Worm (Caenorhabditis elegans) whole organism, L2 larva: Measurements from ENCODE around the gene C06C3.4.

Experiments
- C34F6.9 ChIP-seq: fragments of 150-350 bp; optimal IDR thresholded peaks from 2 replicates; lab custom pipeline; 2014; ENCODE audit warnings: missing biosample characterization, missing genetic modification characterization
- F13H6.1 ChIP-seq: sonication (generic microtip); optimal IDR thresholded peaks from 2 replicates; lab custom pipeline; 2016; ENCODE audit warnings: missing genetic modification characterization, missing compliant biosample characterization
- Y55F3AM.14 ChIP-seq: fragments of 200-800 bp; sonication (Bioruptor generic); optimal IDR thresholded peaks from 2 replicates; lab custom pipeline; 2018; ENCODE audit warnings: mild to moderate bottlenecking, missing genetic modification characterization, missing compliant biosample characterization
- ama-1 ChIP-seq: fragments of 150-350 bp; optimal IDR thresholded peaks from 2 replicates; lab custom pipeline; 2018; ENCODE audit warnings: inconsistent platforms
- blmp-1 ChIP-seq: sonication (generic microtip); optimal IDR thresholded peaks from 2 replicates; lab custom pipeline; 2017; ENCODE audit warnings: missing genetic modification characterization, mild to moderate bottlenecking, missing compliant biosample characterization, antibody characterized with exemption, moderate library complexity; ENCODE audit not compliant: insufficient read depth
- ceh-16 ChIP-seq: fragments of 150-350 bp; optimal IDR thresholded peaks from 2 replicates; lab custom pipeline; 2014; ENCODE audit warnings: missing biosample characterization, missing genetic modification characterization
- ceh-82 ChIP-seq: fragments of 150-350 bp; optimal IDR thresholded peaks from 2 replicates; lab custom pipeline; 2014; ENCODE audit warnings: missing biosample characterization, missing genetic modification characterization
- crh-2 ChIP-seq: sonication (generic microtip); optimal IDR thresholded peaks from 2 replicates; lab custom pipeline; 2017; ENCODE audit warnings: missing biosample characterization, missing genetic modification characterization
- dmd-4 ChIP-seq: sonication (generic microtip); optimal IDR thresholded peaks from 2 replicates; lab custom pipeline; 2017; ENCODE audit warnings: missing biosample characterization, missing genetic modification characterization
- egl-27 ChIP-seq: sonication (generic microtip); optimal IDR thresholded peaks from 3 replicates; lab custom pipeline; 2017; ENCODE audit warnings: missing biosample characterization, missing genetic modification reagents, missing genetic modification characterization
- elt-1 ChIP-seq: fragments of 150-350 bp; optimal IDR thresholded peaks from 2 replicates; lab custom pipeline; 2014; ENCODE audit warnings: missing biosample characterization, missing genetic modification characterization
- elt-3 ChIP-seq: sonication (generic microtip); optimal IDR thresholded peaks from 2 replicates; lab custom pipeline; 2017; ENCODE audit warnings: missing biosample characterization, missing genetic modification characterization
- fos-1 ChIP-seq: fragments of 150-350 bp; optimal IDR thresholded peaks from 2 replicates; lab custom pipeline; 2014; ENCODE audit warnings: missing biosample characterization, missing genetic modification characterization
- lin-39 ChIP-seq: fragments of 150-350 bp; optimal IDR thresholded peaks from 2 replicates; lab custom pipeline; 2014; ENCODE audit warnings: missing biosample characterization, missing genetic modification reagents, missing genetic modification characterization
- mab-5 ChIP-seq: fragments of 150-350 bp; optimal IDR thresholded peaks from 2 replicates; lab custom pipeline; 2014; ENCODE audit warnings: missing biosample characterization, missing genetic modification characterization
- mbf-1 ChIP-seq: sonication (generic microtip); optimal IDR thresholded peaks from 2 replicates; lab custom pipeline; 2017; ENCODE audit warnings: missing biosample characterization, missing genetic modification characterization
- nhr-10 ChIP-seq: sonication (generic microtip); optimal IDR thresholded peaks from 2 replicates; lab custom pipeline; 2017; ENCODE audit warnings: missing biosample characterization, missing genetic modification characterization
- nhr-11 ChIP-seq: fragments of 150-350 bp; optimal IDR thresholded peaks from 2 replicates; lab custom pipeline; 2014; ENCODE audit warnings: missing biosample characterization, missing genetic modification characterization
- nhr-12 ChIP-seq: fragments of 150-350 bp; optimal IDR thresholded peaks from 2 replicates; lab custom pipeline; 2014; ENCODE audit warnings: missing biosample characterization, missing genetic modification characterization
- nhr-129 ChIP-seq: fragments of 150-350 bp; optimal IDR thresholded peaks from 2 replicates; lab custom pipeline; 2014; ENCODE audit warnings: missing biosample characterization, missing genetic modification characterization
- nhr-237 ChIP-seq: fragments of 150-350 bp; optimal IDR thresholded peaks from 2 replicates; lab custom pipeline; 2014; ENCODE audit warnings: missing biosample characterization, missing genetic modification characterization
- nhr-6 ChIP-seq: fragments of 150-350 bp; optimal IDR thresholded peaks from 2 replicates; lab custom pipeline; 2014; ENCODE audit warnings: missing biosample characterization, missing genetic modification characterization
- nhr-77 ChIP-seq: fragments of 150-350 bp; optimal IDR thresholded peaks from 2 replicates; lab custom pipeline; 2014; ENCODE audit warnings: missing biosample characterization, missing genetic modification characterization
- peb-1 ChIP-seq: fragments of 150-350 bp; optimal IDR thresholded peaks from 2 replicates; lab custom pipeline; 2014; ENCODE audit warnings: missing biosample characterization, missing genetic modification characterization
- skn-1 ChIP-seq: sonication (generic microtip); optimal IDR thresholded peaks from 2 replicates; lab custom pipeline; 2017; ENCODE audit warnings: missing biosample characterization, missing genetic modification characterization
- unc-39 ChIP-seq: fragments of 150-350 bp; optimal IDR thresholded peaks from 2 replicates; lab custom pipeline; 2014; ENCODE audit warnings: missing biosample characterization, missing genetic modification characterization
- unc-55 ChIP-seq: fragments of 150-350 bp; sonication (generic microtip); optimal IDR thresholded peaks from 3 replicates; lab custom pipeline; 2014; ENCODE audit warnings: missing biosample characterization, missing genetic modification reagents, missing genetic modification characterization
- unc-62 ChIP-seq: fragments of 150-350 bp; optimal IDR thresholded peaks from 2 replicates; lab custom pipeline; 2014; ENCODE audit warnings: missing biosample characterization, missing genetic modification reagents, missing genetic modification characterization
- zag-1 ChIP-seq: fragments of 150-350 bp; optimal IDR thresholded peaks from 2 replicates; lab custom pipeline; 2014; ENCODE audit warnings: missing biosample characterization, missing genetic modification characterization
- ztf-1 ChIP-seq: fragments of 200-800 bp; sonication (Bioruptor generic); conservative IDR thresholded peaks from 2 replicates; pipeline ENCODE4 v1.3.6; 2022; ENCODE audit warnings: missing genetic modification characterization, missing compliant biosample characterization

The C06C3.4 gene

DNA sequence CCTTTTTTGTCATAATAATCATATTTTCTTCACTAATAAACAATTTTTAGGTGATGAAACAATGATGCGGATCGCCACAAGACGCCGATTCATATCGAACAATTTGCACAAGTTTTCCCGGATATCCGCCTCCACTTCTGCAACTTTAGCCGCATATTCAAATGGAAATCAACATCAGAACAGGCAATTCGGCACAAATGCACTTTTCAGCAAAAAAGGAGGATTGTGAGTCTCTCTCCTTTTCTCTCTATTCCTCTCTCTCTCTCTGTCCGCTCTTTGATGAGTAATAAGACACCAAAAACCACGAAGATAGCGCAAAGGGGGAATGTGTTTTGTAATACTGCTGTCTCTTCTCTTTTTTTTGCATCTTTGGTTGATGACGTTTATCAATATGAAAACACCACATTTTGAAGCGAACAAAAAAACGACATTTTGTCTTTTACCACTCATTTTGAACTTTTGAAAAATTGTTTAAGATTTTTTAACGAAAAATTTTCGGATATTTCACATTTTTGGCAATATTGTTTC is 48.2 kb upstream of the C06C3.4 start, which contains the start of gene eat-3 (continued):
- TF ChIP-seq peb-1 (tag; lab: Kevin White, UChicago) (no peak), nhr-10 (tag; lab: Kevin White, UChicago) (no peak), elt-3 (tag; lab: Kevin White, UChicago) (no peak), elt-1 (no peak)

DNA sequence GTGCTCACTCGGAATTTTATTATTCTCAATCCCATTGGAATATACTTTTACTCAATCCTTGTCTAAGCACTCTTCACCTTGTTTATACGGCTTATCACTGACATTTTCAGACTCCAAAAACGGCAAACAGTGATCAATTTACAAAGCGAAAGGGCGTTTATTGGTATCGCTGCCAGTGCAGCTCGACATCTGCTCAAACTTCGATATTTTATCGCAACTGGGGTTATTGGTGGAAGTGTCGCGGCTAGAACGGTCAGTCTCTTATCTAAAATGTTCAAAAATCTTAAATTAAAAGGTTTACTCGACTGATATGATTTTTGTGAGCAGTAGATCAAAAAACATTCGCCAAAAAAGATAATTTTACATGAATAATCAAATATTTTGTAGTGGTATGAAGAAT is 47.5 kb upstream of the C06C3.4 start:
- TF ChIP-seq F13H6.1 (tag; lab: Kevin White, UChicago) (no peak), fos-1 (tag; lab: Kevin White, UChicago) (peak; percentile 70), nhr-6 (tag; lab: Kevin White, UChicago) (no peak)

DNA sequence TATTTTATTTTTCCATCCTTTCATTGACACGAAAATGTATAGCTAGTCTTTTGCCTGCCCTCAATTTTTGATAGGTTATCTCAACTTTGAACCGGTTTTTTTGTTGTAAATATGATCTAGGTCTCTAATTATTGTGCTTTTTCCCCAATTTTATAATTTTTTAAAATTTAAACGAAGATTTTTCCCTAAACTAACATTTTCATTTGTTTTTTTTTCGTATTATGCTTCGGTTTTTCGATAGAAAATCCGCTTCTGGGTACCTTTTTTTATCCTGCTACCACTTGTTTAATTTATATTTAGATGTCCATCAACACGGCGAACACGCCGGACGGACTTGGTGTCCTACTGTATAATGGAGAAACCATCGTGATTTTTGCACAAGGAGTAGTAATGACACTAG is 43.6 kb upstream of the C06C3.4 start, which contains the start of gene wbp-2:
wbp-2 (plus strand) TSS at position 301 of the 400 bp plus-strand sequence.
- TF ChIP-seq dmd-4 (tag; lab: Kevin White, UChicago) (no peak), elt-3 (tag; lab: Kevin White, UChicago) (no peak), C34F6.9 (tag; lab: Kevin White, UChicago) (no peak), nhr-11 (tag; lab: Kevin White, UChicago) (no peak), ceh-16 (tag; lab: Kevin White, UChicago) (no peak)
- TF ChIP-seq, all 48 proteins: peak for 0

DNA sequence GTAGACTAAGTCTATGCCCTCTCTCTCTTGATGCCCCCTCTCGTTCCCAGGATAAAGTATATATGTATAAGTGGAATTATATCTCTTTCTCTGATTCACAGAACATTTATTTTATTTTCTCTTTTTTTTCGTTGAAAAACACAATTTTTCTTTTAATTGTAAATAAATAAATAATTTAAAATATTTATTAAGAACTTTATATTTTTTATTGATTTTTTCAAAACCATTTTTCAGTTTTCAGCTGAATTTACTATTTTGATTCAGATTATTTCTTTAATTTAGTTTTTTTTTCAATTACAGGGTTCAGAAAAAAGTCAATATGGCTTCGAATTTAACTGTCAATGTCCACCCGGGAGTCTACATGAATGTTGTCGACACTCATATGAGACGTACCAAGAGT is 41.7 kb upstream of the C06C3.4 start, which contains the start of gene eif-3.F:
eif-3.F (plus strand) TSS at position 301 of the 400 bp plus-strand sequence.
- TF ChIP-seq mbf-1 (tag; lab: Kevin White, UChicago) (no peak), ztf-1 (GFP tag; lab: Robert Waterston, UW) (no peak), nhr-77 (tag; lab: Kevin White, UChicago) (no peak), nhr-12 (tag; lab: Kevin White, UChicago) (no peak), nhr-10 (tag; lab: Kevin White, UChicago) (no peak), nhr-237 (tag; lab: Kevin White, UChicago) (no peak), F13H6.1 (tag; lab: Kevin White, UChicago) (no peak), Y55F3AM.14 (GFP tag; lab: Kevin White, UChicago) (no peak), unc-62 (GFP tag; lab: Kevin White, UChicago) (no peak)

DNA sequence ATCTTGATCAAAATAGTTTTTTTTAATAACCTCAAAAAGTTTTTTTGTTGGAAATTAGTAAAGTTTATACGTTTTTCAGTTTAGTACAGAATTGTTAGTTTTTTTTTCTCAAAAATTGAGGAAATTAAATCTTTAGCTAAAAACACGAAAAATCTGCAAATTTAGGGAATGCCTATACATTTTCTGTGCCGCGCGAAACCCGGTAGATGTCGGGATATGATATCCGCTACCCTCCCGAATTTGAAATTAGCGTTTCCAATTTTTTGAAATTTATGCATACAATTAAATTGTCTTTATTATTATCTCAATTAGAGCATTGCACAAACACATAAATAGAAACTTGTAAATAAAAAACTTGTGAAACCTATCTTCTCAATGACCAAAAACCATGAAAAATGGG is 40.1 kb upstream of the C06C3.4 start:
- TF ChIP-seq unc-39 (no peak), elt-3 (tag; lab: Kevin White, UChicago) (no peak), ceh-82 (no peak)

DNA sequence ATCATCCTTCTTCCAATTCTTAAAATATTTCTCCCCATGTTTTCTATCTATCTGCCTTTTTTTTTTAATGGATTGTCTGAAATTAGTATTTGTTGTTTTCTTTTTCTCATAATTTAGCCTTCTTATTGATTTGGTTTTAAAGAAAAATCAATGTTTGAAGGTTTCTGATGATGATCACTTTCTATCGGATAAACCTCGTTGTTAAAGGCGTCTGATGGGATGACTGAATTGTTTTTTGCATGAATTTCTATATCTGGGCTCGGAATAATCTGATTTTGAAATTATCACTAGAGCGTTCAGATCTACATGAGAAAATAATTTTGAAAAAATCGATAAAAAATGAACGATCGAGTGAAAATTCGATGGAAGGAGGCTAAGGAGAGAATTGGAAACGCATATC is 39.4 kb upstream of the C06C3.4 start, which contains the start of gene scp-1:
scp-1 (plus strand) TSS at position 301 of the 400 bp plus-strand sequence.
- TF ChIP-seq skn-1 (no peak), ceh-82 (no peak), unc-55 (no peak), lin-39 (tag; lab: Kevin White, UChicago) (no peak), crh-2 (tag; lab: Kevin White, UChicago) (no peak), elt-3 (tag; lab: Kevin White, UChicago) (no peak), nhr-6 (tag; lab: Kevin White, UChicago) (no peak), mab-5 (tag; lab: Kevin White, UChicago) (no peak), nhr-129 (tag; lab: Kevin White, UChicago) (no peak), C34F6.9 (tag; lab: Kevin White, UChicago) (no peak)

DNA sequence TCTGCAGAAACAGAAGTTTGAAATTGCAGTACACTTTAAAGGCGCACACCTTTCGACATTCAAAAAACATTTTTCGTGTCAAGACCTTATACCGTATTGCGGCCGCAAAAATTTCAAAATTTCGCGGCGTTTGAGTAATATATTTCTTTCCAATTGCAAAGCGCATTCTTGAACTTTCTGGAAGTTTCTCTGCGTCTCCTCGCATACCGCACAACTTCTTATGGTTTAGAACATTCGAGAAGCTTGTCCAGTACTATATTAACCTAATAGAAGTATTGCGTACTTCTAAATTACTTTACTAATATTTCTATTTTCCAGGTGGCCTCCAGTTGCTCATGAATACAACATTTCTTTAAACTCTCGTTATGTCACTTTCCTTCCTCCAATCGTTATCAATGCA is 36.4 kb upstream of the C06C3.4 start:
- TF ChIP-seq C34F6.9 (tag; lab: Kevin White, UChicago) (peak; percentile 40), ama-1 (lab: Kevin White, UChicago) (peak; percentile 81), unc-55 (peak; percentile 32), zag-1 (tag; lab: Kevin White, UChicago) (no peak)
- TF ChIP-seq, all 48 proteins: peak for 3

DNA sequence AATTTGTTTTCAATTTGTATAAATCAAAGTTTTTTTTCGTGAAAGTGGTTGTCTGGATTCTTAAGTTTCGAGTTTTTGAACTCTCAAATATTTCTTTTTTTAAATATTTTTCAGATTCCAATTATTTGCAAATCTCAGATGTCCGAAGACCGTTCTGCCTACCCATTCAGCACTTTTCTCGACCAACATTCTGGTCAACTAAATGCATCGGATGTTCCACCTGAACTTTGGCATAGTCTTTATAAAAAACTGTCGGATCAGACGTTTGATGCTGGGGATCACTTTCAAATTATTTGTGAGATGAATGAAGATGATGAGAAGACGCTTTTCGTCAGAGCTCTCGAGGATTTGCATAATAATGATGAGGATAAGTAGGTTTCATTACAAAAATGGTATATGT is 34.2 kb upstream of the C06C3.4 start, which contains the start of gene ttll-12:
ttll-12 (plus strand) TSS at position 139 of the 400 bp plus-strand sequence.
- TF ChIP-seq ama-1 (lab: Kevin White, UChicago) (peak; percentile 89), blmp-1 (tag; lab: Kevin White, UChicago) (no peak), egl-27 (tag; lab: Kevin White, UChicago) (no peak)
- TF ChIP-seq, all 48 proteins: peak for 1
